Worm (Caenorhabditis elegans) whole organism, L2 larva: ENCODE measurements around the gene W02H5.8.
A peak's percentile ranks its signal among the peaks of the same experiment; 100 is the strongest.

Experiments used
- F13H6.1 ChIP-seq: sonication (generic microtip); optimal IDR thresholded peaks from 2 replicates; lab custom pipeline; 2016; ENCODE audit warnings: missing genetic modification characterization, missing compliant biosample characterization
- R02D3.7 ChIP-seq: fragments of 150-350 bp; optimal IDR thresholded peaks from 2 replicates; lab custom pipeline; 2014; ENCODE audit warnings: missing biosample characterization, missing genetic modification characterization
- Y55F3AM.14 ChIP-seq: fragments of 200-800 bp; sonication (Bioruptor generic); optimal IDR thresholded peaks from 2 replicates; lab custom pipeline; 2018; ENCODE audit warnings: mild to moderate bottlenecking, missing genetic modification characterization, missing compliant biosample characterization
- ZK546.5 ChIP-seq: sonication (generic microtip); optimal IDR thresholded peaks from 2 replicates; lab custom pipeline; 2017; ENCODE audit warnings: missing biosample characterization, missing genetic modification characterization
- alr-1 ChIP-seq: fragments of 150-350 bp; optimal IDR thresholded peaks from 2 replicates; lab custom pipeline; 2014; ENCODE audit warnings: missing biosample characterization, missing genetic modification characterization
- aly-2 ChIP-seq: fragments of 150-350 bp; optimal IDR thresholded peaks from 2 replicates; lab custom pipeline; 2014; ENCODE audit warnings: missing biosample characterization, missing genetic modification characterization
- ama-1 ChIP-seq: fragments of 150-350 bp; optimal IDR thresholded peaks from 2 replicates; lab custom pipeline; 2018; ENCODE audit warnings: inconsistent platforms
- blmp-1 ChIP-seq: sonication (generic microtip); optimal IDR thresholded peaks from 2 replicates; lab custom pipeline; 2017; ENCODE audit warnings: missing genetic modification characterization, mild to moderate bottlenecking, missing compliant biosample characterization, antibody characterized with exemption, moderate library complexity; ENCODE audit not compliant: insufficient read depth
- ceh-16 ChIP-seq: fragments of 150-350 bp; optimal IDR thresholded peaks from 2 replicates; lab custom pipeline; 2014; ENCODE audit warnings: missing biosample characterization, missing genetic modification characterization
- crh-2 ChIP-seq: sonication (generic microtip); optimal IDR thresholded peaks from 2 replicates; lab custom pipeline; 2017; ENCODE audit warnings: missing biosample characterization, missing genetic modification characterization
- dmd-4 ChIP-seq: sonication (generic microtip); optimal IDR thresholded peaks from 2 replicates; lab custom pipeline; 2017; ENCODE audit warnings: missing biosample characterization, missing genetic modification characterization
- egl-27 ChIP-seq: sonication (generic microtip); optimal IDR thresholded peaks from 3 replicates; lab custom pipeline; 2017; ENCODE audit warnings: missing biosample characterization, missing genetic modification reagents, missing genetic modification characterization
- gmeb-1 ChIP-seq: fragments of 150-350 bp; optimal IDR thresholded peaks from 2 replicates; lab custom pipeline; 2014; ENCODE audit warnings: missing biosample characterization, missing genetic modification characterization
- lin-13 ChIP-seq: fragments of 150-350 bp; optimal IDR thresholded peaks from 2 replicates; lab custom pipeline; 2014; ENCODE audit warnings: missing biosample characterization, missing genetic modification reagents, missing genetic modification characterization
- lin-39 ChIP-seq: fragments of 150-350 bp; optimal IDR thresholded peaks from 2 replicates; lab custom pipeline; 2014; ENCODE audit warnings: missing biosample characterization, missing genetic modification reagents, missing genetic modification characterization
- lsy-2 ChIP-seq, 2 experiments: fragments of 150-350 bp in 1 of 2; sonication (generic microtip) in 1 of 2; optimal IDR thresholded peaks; 2 replicates each; lab custom pipeline; 2014 to 2017; ENCODE audit warnings: missing biosample characterization in 2 of 2, missing genetic modification characterization in 2 of 2
- mab-5 ChIP-seq: fragments of 150-350 bp; optimal IDR thresholded peaks from 2 replicates; lab custom pipeline; 2014; ENCODE audit warnings: missing biosample characterization, missing genetic modification characterization
- mbf-1 ChIP-seq: sonication (generic microtip); optimal IDR thresholded peaks from 2 replicates; lab custom pipeline; 2017; ENCODE audit warnings: missing biosample characterization, missing genetic modification characterization
- mdl-1 ChIP-seq, 2 experiments: fragments of 150-350 bp in 1 of 2; sonication (generic microtip) in 1 of 2; optimal IDR thresholded peaks; 2 replicates each; lab custom pipeline; 2017; ENCODE audit warnings: missing biosample characterization in 2 of 2, missing genetic modification characterization in 2 of 2
- nhr-10 ChIP-seq: sonication (generic microtip); optimal IDR thresholded peaks from 2 replicates; lab custom pipeline; 2017; ENCODE audit warnings: missing biosample characterization, missing genetic modification characterization
- nhr-11 ChIP-seq: fragments of 150-350 bp; optimal IDR thresholded peaks from 2 replicates; lab custom pipeline; 2014; ENCODE audit warnings: missing biosample characterization, missing genetic modification characterization
- nhr-12 ChIP-seq: fragments of 150-350 bp; optimal IDR thresholded peaks from 2 replicates; lab custom pipeline; 2014; ENCODE audit warnings: missing biosample characterization, missing genetic modification characterization
- nhr-129 ChIP-seq: fragments of 150-350 bp; optimal IDR thresholded peaks from 2 replicates; lab custom pipeline; 2014; ENCODE audit warnings: missing biosample characterization, missing genetic modification characterization
- nhr-21 ChIP-seq: fragments of 150-350 bp; optimal IDR thresholded peaks from 2 replicates; lab custom pipeline; 2014; ENCODE audit warnings: missing biosample characterization, missing genetic modification characterization
- nhr-237 ChIP-seq: fragments of 150-350 bp; optimal IDR thresholded peaks from 2 replicates; lab custom pipeline; 2014; ENCODE audit warnings: missing biosample characterization, missing genetic modification characterization
- nhr-77 ChIP-seq: fragments of 150-350 bp; optimal IDR thresholded peaks from 2 replicates; lab custom pipeline; 2014; ENCODE audit warnings: missing biosample characterization, missing genetic modification characterization
- peb-1 ChIP-seq: fragments of 150-350 bp; optimal IDR thresholded peaks from 2 replicates; lab custom pipeline; 2014; ENCODE audit warnings: missing biosample characterization, missing genetic modification characterization
- skn-1 ChIP-seq: sonication (generic microtip); optimal IDR thresholded peaks from 2 replicates; lab custom pipeline; 2017; ENCODE audit warnings: missing biosample characterization, missing genetic modification characterization
- sma-3 ChIP-seq: sonication (generic microtip); optimal IDR thresholded peaks from 2 replicates; lab custom pipeline; 2016; ENCODE audit warnings: missing genetic modification reagents, missing genetic modification characterization, missing compliant biosample characterization
- sma-9 ChIP-seq, 2 experiments: fragments of 150-350 bp in 1 of 2; sonication (generic microtip) in 1 of 2; optimal IDR thresholded peaks; 2 replicates each; lab custom pipeline; 2014 to 2016; ENCODE audit warnings: missing genetic modification characterization in 2 of 2, mild to moderate bottlenecking in 1 of 2, missing biosample characterization in 1 of 2, missing compliant biosample characterization in 1 of 2, missing genetic modification reagents in 1 of 2, moderate library complexity in 1 of 2
- unc-55 ChIP-seq: fragments of 150-350 bp; sonication (generic microtip); optimal IDR thresholded peaks from 3 replicates; lab custom pipeline; 2014; ENCODE audit warnings: missing biosample characterization, missing genetic modification reagents, missing genetic modification characterization
- unc-62 ChIP-seq: fragments of 150-350 bp; optimal IDR thresholded peaks from 2 replicates; lab custom pipeline; 2014; ENCODE audit warnings: missing biosample characterization, missing genetic modification reagents, missing genetic modification characterization
- zag-1 ChIP-seq: fragments of 150-350 bp; optimal IDR thresholded peaks from 2 replicates; lab custom pipeline; 2014; ENCODE audit warnings: missing biosample characterization, missing genetic modification characterization
- ztf-1 ChIP-seq: fragments of 200-800 bp; sonication (Bioruptor generic); conservative IDR thresholded peaks from 2 replicates; pipeline ENCODE4 v1.3.6; 2022; ENCODE audit warnings: missing genetic modification characterization, missing compliant biosample characterization
- ztf-11 ChIP-seq: sonication (generic microtip); optimal IDR thresholded peaks from 2 replicates; lab custom pipeline; 2017; ENCODE audit warnings: missing biosample characterization, missing genetic modification characterization

W02H5.8 gene

ce11 chrV:2652557-2653133 lies at the start of gene W02H5.8, which contains the start of gene angl-1:
Gene W02H5.8 (minus strand): TSS chrV:2652657.
Gene angl-1 (plus strand): TSS chrV:2653083.
- TF ChIP-seq lsy-2 (tag; optimal IDR thresholded peaks at IDR 0.05; lab: Kevin White, UChicago) (no peak), blmp-1 (tag; lab: Kevin White, UChicago) (no peak), F13H6.1 (no peak), mab-5 (no peak), lin-13 (GFP tag; lab: Kevin White, UChicago) (no peak), egl-27 (tag; lab: Kevin White, UChicago) (no peak), nhr-10 (tag; lab: Kevin White, UChicago) (no peak), unc-55 (GFP tag; lab: Kevin White, UChicago) (no peak), ama-1 (lab: Kevin White, UChicago) (no peak), crh-2 (no peak), mdl-1 (tag; optimal IDR thresholded peaks at IDR 0.05; lab: Kevin White, UChicago) (no peak), mbf-1 (tag; lab: Kevin White, UChicago) (no peak), nhr-129 (tag; lab: Kevin White, UChicago) (no peak)

ce11 chrV:2698826-2699225 lies 46.4 kb upstream of the W02H5.8 start, which contains the start of gene nuo-5:
Gene nuo-5 (plus strand): TSS chrV:2698972.
- TF ChIP-seq skn-1, result no peak
- TF ChIP-seq peb-1 (tag; lab: Kevin White, UChicago), result no peak
- no peak for TF ChIP-seq egl-27 (tag; lab: Kevin White, UChicago)
- no peak for TF ChIP-seq nhr-237 (tag; lab: Kevin White, UChicago)
- no peak for TF ChIP-seq unc-55 (GFP tag; lab: Kevin White, UChicago)
- TF ChIP-seq lin-39, result no peak
- TF ChIP-seq ZK546.5 (tag; lab: Kevin White, UChicago), result no peak
- TF ChIP-seq zag-1, result no peak
- no peak for TF ChIP-seq alr-1 (tag; lab: Kevin White, UChicago)
- no peak for TF ChIP-seq nhr-77
- TF ChIP-seq mab-5, result no peak
- TF ChIP-seq ceh-16 (tag; lab: Kevin White, UChicago), result no peak
- no peak for TF ChIP-seq sma-3 (GFP tag; lab: Kevin White, UChicago)
- no peak for TF ChIP-seq ztf-1 (GFP tag; lab: Robert Waterston, UW)
- no peak for TF ChIP-seq nhr-11 (tag; lab: Kevin White, UChicago)
- TF ChIP-seq nhr-12, result no peak
- no peak for TF ChIP-seq ama-1 (lab: Kevin White, UChicago)

- TF ChIP-seq mdl-1 (tag; optimal IDR thresholded peaks at IDR 0.05; lab: Kevin White, UChicago), result no peak
- peak in 1 of 2 experiments; percentile 2 for TF ChIP-seq lsy-2 (tag; optimal IDR thresholded peaks at IDR 0.05; lab: Kevin White, UChicago)
- TF ChIP-seq Y55F3AM.14 (GFP tag; lab: Kevin White, UChicago), result no peak
- TF ChIP-seq unc-55 (GFP tag; lab: Kevin White, UChicago), result peak; percentile 19
Measured at ce11 chrV:2697693-2698092, 45.2 kb upstream of the W02H5.8 start.

- TF ChIP-seq ZK546.5 (tag; lab: Kevin White, UChicago) (no peak), R02D3.7 (tag; lab: Kevin White, UChicago) (no peak), lin-13 (GFP tag; lab: Kevin White, UChicago) (no peak), dmd-4 (tag; lab: Kevin White, UChicago) (no peak), nhr-21 (no peak), zag-1 (no peak), ztf-11 (tag; lab: Kevin White, UChicago) (no peak), Y55F3AM.14 (GFP tag; lab: Kevin White, UChicago) (no peak), mbf-1 (tag; lab: Kevin White, UChicago) (no peak), nhr-11 (tag; lab: Kevin White, UChicago) (no peak), sma-3 (GFP tag; lab: Kevin White, UChicago) (no peak), gmeb-1 (tag; lab: Kevin White, UChicago) (no peak), F13H6.1 (no peak), sma-9 (GFP tag; optimal IDR thresholded peaks at IDR 0.05; lab: Kevin White, UChicago) (no peak), sma-9 (tag; optimal IDR thresholded peaks at IDR 0.05; lab: Kevin White, UChicago) (no peak), alr-1 (tag; lab: Kevin White, UChicago) (no peak), unc-62 (GFP tag; lab: Kevin White, UChicago) (no peak), nhr-77 (no peak), aly-2 (tag; lab: Kevin White, UChicago) (no peak), lsy-2 (tag; optimal IDR thresholded peaks at IDR 0.05; lab: Kevin White, UChicago) (no peak)
Measured at ce11 chrV:2695935-2696334, 43.5 kb upstream of the W02H5.8 start, which contains the start of gene Y45G12B.3. Gene Y45G12B.3 (minus strand): TSS chrV:2696254.
